Fruit fly (Drosophila melanogaster) whole organism, embryonic: ENCODE data around the gene kay.
A peak's percentile ranks its signal among the peaks of the same experiment; 100 is the strongest.

Experiments
- Abd-B ChIP-seq: fragments of 200-800 bp; sonication (Bioruptor generic); optimal IDR thresholded peaks from 2 replicates; lab custom pipeline; 2018; ENCODE audit warnings: missing biosample characterization, mild to moderate bottlenecking, missing genetic modification characterization, moderate library complexity
- CG10431 ChIP-seq: fragments of 200-800 bp; sonication (Bioruptor generic); optimal IDR thresholded peaks from 3 replicates; lab custom pipeline; 2018; ENCODE audit warnings: missing biosample characterization, mild to moderate bottlenecking, missing genetic modification characterization
- CG11247 ChIP-seq: fragments of 200-800 bp; sonication (Bioruptor generic); IDR thresholded peaks from 2 replicates; pipeline ENCODE4 v1.3.6; 2022; ENCODE audit warnings: missing biosample characterization, missing genetic modification characterization
- CG11723 ChIP-seq: fragments of 200-800 bp; sonication (Bioruptor generic); optimal IDR thresholded peaks from 2 replicates; lab custom pipeline; 2017; ENCODE audit warnings: missing biosample characterization, mild to moderate bottlenecking, missing genetic modification characterization
- CG12104 ChIP-seq: fragments of 200-800 bp; sonication (Bioruptor generic); optimal IDR thresholded peaks from 3 replicates; lab custom pipeline; 2016; ENCODE audit warnings: missing biosample characterization, missing genetic modification characterization
- CG12744 ChIP-seq: fragments of 200-800 bp; sonication (Bioruptor generic); optimal IDR thresholded peaks from 2 replicates; lab custom pipeline; 2016; ENCODE audit warnings: missing biosample characterization, missing genetic modification characterization
- CG13894 ChIP-seq: fragments of 200-800 bp; sonication (Bioruptor generic); optimal IDR thresholded peaks from 3 replicates; lab custom pipeline; 2018; ENCODE audit warnings: missing biosample characterization, mild to moderate bottlenecking, missing genetic modification characterization, moderate library complexity
- CG15011 ChIP-seq: fragments of 200-800 bp; sonication (Bioruptor generic); optimal IDR thresholded peaks from 3 replicates; lab custom pipeline; 2018; ENCODE audit warnings: missing biosample characterization, mild to moderate bottlenecking, missing genetic modification characterization
- CG15514 ChIP-seq: fragments of 200-800 bp; sonication (Bioruptor generic); optimal IDR thresholded peaks from 3 replicates; lab custom pipeline; 2017; ENCODE audit warnings: missing biosample characterization, missing genetic modification characterization, mild to moderate bottlenecking, moderate library complexity, missing genetic modification reagents
- CG15696 ChIP-seq: fragments of 200-800 bp; sonication (Bioruptor generic); optimal IDR thresholded peaks from 2 replicates; lab custom pipeline; 2019; ENCODE audit warnings: missing biosample characterization, mild to moderate bottlenecking, missing genetic modification characterization, moderate library complexity
- CG17186 ChIP-seq: fragments of 200-800 bp; sonication (Bioruptor generic); optimal IDR thresholded peaks from 3 replicates; lab custom pipeline; 2017; ENCODE audit warnings: missing biosample characterization, missing genetic modification reagents, missing genetic modification characterization
- CG17568 ChIP-seq: fragments of 200-800 bp; sonication (Bioruptor generic); optimal IDR thresholded peaks from 2 replicates; lab custom pipeline; 2018; ENCODE audit warnings: missing biosample characterization, mild to moderate bottlenecking, missing genetic modification characterization, moderate library complexity
- CG2120 ChIP-seq: fragments of 200-800 bp; sonication (Bioruptor generic); optimal IDR thresholded peaks from 3 replicates; lab custom pipeline; 2016; ENCODE audit warnings: missing biosample characterization, missing genetic modification characterization
- CG2202 ChIP-seq: fragments of 200-800 bp; sonication (Bioruptor generic); optimal IDR thresholded peaks from 2 replicates; lab custom pipeline; 2018; ENCODE audit warnings: missing biosample characterization, mild to moderate bottlenecking, missing genetic modification characterization
- CG34224 ChIP-seq: fragments of 200-800 bp; sonication (Bioruptor generic); IDR thresholded peaks from 3 replicates; pipeline ENCODE4 v1.3.6; 2022; ENCODE audit warnings: missing biosample characterization, missing genetic modification characterization; ENCODE audit not compliant: partially characterized antibody
- CG34376 ChIP-seq: fragments of 200-800 bp; sonication (Bioruptor generic); optimal IDR thresholded peaks from 2 replicates; lab custom pipeline; 2018; ENCODE audit warnings: missing biosample characterization, mild to moderate bottlenecking, missing genetic modification characterization
- CG4424 ChIP-seq: fragments of 200-800 bp; sonication (Bioruptor generic); optimal IDR thresholded peaks from 3 replicates; lab custom pipeline; 2016; ENCODE audit warnings: missing biosample characterization, missing genetic modification characterization
- CG6254 ChIP-seq: fragments of 200-800 bp; sonication (Bioruptor generic); optimal IDR thresholded peaks from 3 replicates; lab custom pipeline; 2017; ENCODE audit warnings: mild to moderate bottlenecking, missing biosample characterization, missing genetic modification reagents, missing genetic modification characterization
- CG6813 ChIP-seq: fragments of 200-800 bp; sonication (Bioruptor generic); optimal IDR thresholded peaks from 2 replicates; lab custom pipeline; 2017; ENCODE audit warnings: missing biosample characterization, missing genetic modification characterization, mild to moderate bottlenecking, moderate library complexity, missing genetic modification reagents
- CG7839 ChIP-seq: fragments of 200-800 bp; sonication (Bioruptor generic); optimal IDR thresholded peaks from 3 replicates; lab custom pipeline; 2018; ENCODE audit warnings: missing biosample characterization, mild to moderate bottlenecking, missing genetic modification characterization, moderate library complexity
- CG8359 ChIP-seq: fragments of 200-800 bp; sonication (Bioruptor generic); optimal IDR thresholded peaks from 2 replicates; lab custom pipeline; 2017; ENCODE audit warnings: missing biosample characterization, mild to moderate bottlenecking, missing genetic modification characterization, borderline replicate concordance
- CG8924 ChIP-seq: fragments of 200-800 bp; optimal IDR thresholded peaks from 3 replicates; lab custom pipeline; 2019; ENCODE audit warnings: missing biosample characterization, mild to moderate bottlenecking, missing genetic modification characterization, moderate library complexity
- CG9797 ChIP-seq: fragments of 200-800 bp; sonication (Bioruptor generic); optimal IDR thresholded peaks from 3 replicates; lab custom pipeline; 2018; ENCODE audit warnings: missing biosample characterization, mild to moderate bottlenecking, missing genetic modification characterization
- CHES-1-like ChIP-seq: fragments of 200-800 bp; sonication (Bioruptor generic); optimal IDR thresholded peaks from 2 replicates; lab custom pipeline; 2016; ENCODE audit warnings: missing biosample characterization, missing genetic modification characterization
- Lim3 ChIP-seq: fragments of 200-800 bp; sonication (Bioruptor generic); IDR thresholded peaks from 2 replicates; pipeline ENCODE4 v1.3.6; 2022; ENCODE audit warnings: missing biosample characterization, missing genetic modification characterization
- Meics ChIP-seq: fragments of 200-800 bp; sonication (Bioruptor generic); optimal IDR thresholded peaks from 2 replicates; lab custom pipeline; 2017; ENCODE audit warnings: missing biosample characterization, mild to moderate bottlenecking, missing genetic modification characterization
- Nf-YA ChIP-seq: fragments of 200-800 bp; sonication (Bioruptor generic); IDR thresholded peaks from 2 replicates; pipeline ENCODE4 v1.3.6; 2022; ENCODE audit warnings: missing biosample characterization, missing genetic modification characterization
- NfI ChIP-seq: fragments of 200-800 bp; sonication (Bioruptor generic); optimal IDR thresholded peaks from 3 replicates; lab custom pipeline; 2018; ENCODE audit warnings: missing biosample characterization, mild to moderate bottlenecking, missing genetic modification characterization, moderate library complexity
- Opbp ChIP-seq: fragments of 200-800 bp; sonication (Bioruptor generic); IDR thresholded peaks from 3 replicates; pipeline ENCODE4 v1.3.6; 2022; ENCODE audit warnings: missing biosample characterization, missing genetic modification characterization; ENCODE audit not compliant: partially characterized antibody
- PHDP ChIP-seq: fragments of 200-800 bp; sonication (Bioruptor generic); optimal IDR thresholded peaks from 3 replicates; lab custom pipeline; 2018; ENCODE audit warnings: missing biosample characterization, mild to moderate bottlenecking, missing genetic modification characterization, moderate library complexity
- Sox102F ChIP-seq: fragments of 200-800 bp; sonication (Bioruptor generic); optimal IDR thresholded peaks from 2 replicates; lab custom pipeline; 2018; ENCODE audit warnings: missing biosample characterization, mild to moderate bottlenecking, missing genetic modification characterization, moderate library complexity
- Trl ChIP-seq, 3 experiments: fragments of >200 bp in 2 of 3; fragments of 200-800 bp in 1 of 3; sonication (Bioruptor generic) in 1 of 3; optimal IDR thresholded peaks; 2 replicates in 1 of 3; 3 replicates in 2 of 3; lab custom pipeline; 2016 to 2017; ENCODE audit warnings: missing biosample characterization in 1 of 3, missing genetic modification characterization in 1 of 3
- YL-1 ChIP-seq: fragments of 200-800 bp; sonication (Bioruptor generic); optimal IDR thresholded peaks from 3 replicates; lab custom pipeline; 2017; ENCODE audit warnings: missing biosample characterization, mild to moderate bottlenecking, missing genetic modification characterization
- amos ChIP-seq: fragments of 200-800 bp; sonication (Bioruptor generic); IDR thresholded peaks from 2 replicates; pipeline ENCODE4 v1.3.6; 2022; ENCODE audit warnings: missing biosample characterization, missing genetic modification characterization; ENCODE audit not compliant: partially characterized antibody
- ap ChIP-seq: fragments of 200-800 bp; sonication (Bioruptor generic); IDR thresholded peaks from 2 replicates; pipeline ENCODE4 v1.3.6; 2022; ENCODE audit warnings: missing biosample characterization, missing genetic modification characterization
- bab2 ChIP-seq: fragments of 200-800 bp; sonication (Bioruptor generic); optimal IDR thresholded peaks from 2 replicates; lab custom pipeline; 2016; ENCODE audit warnings: missing biosample characterization, missing genetic modification characterization
- bcd ChIP-seq: fragments of 200-800 bp; sonication (Bioruptor generic); optimal IDR thresholded peaks from 2 replicates; lab custom pipeline; 2017; ENCODE audit warnings: missing biosample characterization, mild to moderate bottlenecking, missing genetic modification characterization
- cad ChIP-seq: fragments of >200 bp; optimal IDR thresholded peaks from 2 replicates; lab custom pipeline; 2017; ENCODE audit warnings: missing biosample characterization, missing genetic modification characterization
- cg ChIP-seq: fragments of 200-800 bp; sonication (Bioruptor generic); optimal IDR thresholded peaks from 3 replicates; lab custom pipeline; 2019; ENCODE audit warnings: missing biosample characterization, mild to moderate bottlenecking, missing genetic modification characterization, moderate library complexity
- dimm ChIP-seq: fragments of 200-800 bp; sonication (Bioruptor generic); IDR thresholded peaks from 2 replicates; pipeline ENCODE4 v1.3.6; 2022; ENCODE audit warnings: missing biosample characterization, missing genetic modification characterization
- dpn ChIP-seq, 2 experiments: fragments of 200-800 bp; sonication (Bioruptor generic); optimal IDR thresholded peaks; 3 replicates each; lab custom pipeline; 2016; ENCODE audit warnings: missing biosample characterization in 2 of 2, missing genetic modification characterization in 2 of 2
- fru ChIP-seq: fragments of >200 bp; optimal IDR thresholded peaks from 2 replicates; lab custom pipeline; 2017
- gce ChIP-seq: fragments of 200-800 bp; sonication (Bioruptor generic); IDR thresholded peaks from 3 replicates; pipeline ENCODE4 v1.3.6; 2022; ENCODE audit warnings: missing biosample characterization, missing genetic modification characterization
- gfzf ChIP-seq: fragments of 200-800 bp; sonication (Bioruptor generic); optimal IDR thresholded peaks from 2 replicates; lab custom pipeline; 2016; ENCODE audit warnings: missing biosample characterization, mild to moderate bottlenecking, missing genetic modification characterization, moderate library complexity
- org-1 ChIP-seq: fragments of 200-800 bp; sonication (Bioruptor generic); optimal IDR thresholded peaks from 2 replicates; lab custom pipeline; 2017; ENCODE audit warnings: missing biosample characterization, missing genetic modification characterization
- row ChIP-seq: fragments of 200-800 bp; sonication (Bioruptor generic); IDR thresholded peaks from 3 replicates; pipeline ENCODE4 v1.3.6; 2022; ENCODE audit warnings: missing biosample characterization, missing genetic modification characterization
- slp2 ChIP-seq: fragments of 200-800 bp; sonication (Bioruptor generic); optimal IDR thresholded peaks from 2 replicates; lab custom pipeline; 2016; ENCODE audit warnings: missing biosample characterization, missing genetic modification characterization
- trem ChIP-seq: fragments of 200-800 bp; optimal IDR thresholded peaks from 3 replicates; lab custom pipeline; 2019; ENCODE audit warnings: missing biosample characterization, mild to moderate bottlenecking, missing genetic modification characterization, moderate library complexity
- trh ChIP-seq: fragments of 200-800 bp; sonication (Bioruptor generic); optimal IDR thresholded peaks from 2 replicates; lab custom pipeline; 2016; ENCODE audit warnings: missing biosample characterization, missing genetic modification characterization
- tx ChIP-seq: fragments of 200-800 bp; sonication (Bioruptor generic); optimal IDR thresholded peaks from 2 replicates; lab custom pipeline; 2016; ENCODE audit warnings: missing biosample characterization, missing genetic modification characterization
- zfh2 ChIP-seq: fragments of 200-800 bp; sonication (Bioruptor generic); optimal IDR thresholded peaks from 2 replicates; lab custom pipeline; 2016; ENCODE audit warnings: missing biosample characterization, missing genetic modification characterization

kay gene

dm6 chr3R:29830925-29831324 is 65.1 kb downstream of the kay start (continued):
- TF ChIP-seq CG11723: peak; percentile 58
- no peak for TF ChIP-seq CG17568
- peak; percentile 40 for TF ChIP-seq CG15011
- no peak for TF ChIP-seq row (GFP tag; lab: Robert Waterston, UW)
- TF ChIP-seq CG9797 (GFP tag; lab: Kevin White, UChicago): no peak
- TF ChIP-seq CG7839: no peak
- peak; percentile 9 for TF ChIP-seq bab2
- TF ChIP-seq Trl (optimal IDR thresholded peaks at IDR 0.05; lab: Kevin White, UChicago): no peak
- no peak for TF ChIP-seq Trl (GFP tag; optimal IDR thresholded peaks at IDR 0.05; lab: Kevin White, UChicago)
- TF ChIP-seq trem (tag; lab: Kevin White, UChicago): peak; percentile 56
- TF ChIP-seq ap (GFP tag; lab: Robert Waterston, UW): no peak
- TF ChIP-seq cad: no peak
- peak; percentile 40 for TF ChIP-seq CG12104 (GFP tag; lab: Kevin White, UChicago)
- TF ChIP-seq gce: no peak
- peak; percentile 9 for TF ChIP-seq bcd (GFP tag; lab: Kevin White, UChicago)
- TF ChIP-seq cg (GFP tag; lab: Kevin White, UChicago): no peak
- TF ChIP-seq org-1: no peak
- no peak for TF ChIP-seq Abd-B (GFP tag; lab: Kevin White, UChicago)
- no peak for TF ChIP-seq tx (GFP tag; lab: Kevin White, UChicago)
- TF ChIP-seq dpn (GFP tag; optimal IDR thresholded peaks at IDR 0.05; lab: Kevin White, UChicago): no peak
- no peak for TF ChIP-seq CG2120 (GFP tag; lab: Kevin White, UChicago)
- peak; percentile 90 for TF ChIP-seq CG6813
- TF ChIP-seq YL-1 (GFP tag; lab: Kevin White, UChicago): no peak
- TF ChIP-seq CG15696: peak; percentile 95
- no peak for TF ChIP-seq NfI (GFP tag; lab: Kevin White, UChicago)
- TF ChIP-seq PHDP: no peak
- TF ChIP-seq CG34376: no peak
- TF ChIP-seq CHES-1-like (GFP tag; lab: Kevin White, UChicago): no peak
- TF ChIP-seq Nf-YA (GFP tag; lab: Robert Waterston, UW): no peak
- no peak for TF ChIP-seq amos
- no peak for TF ChIP-seq Opbp (GFP tag; lab: Robert Waterston, UW)
- peak; percentile 15 for TF ChIP-seq CG4424 (GFP tag; lab: Kevin White, UChicago)
- peak; percentile 63 for TF ChIP-seq CG8924 (tag; lab: Kevin White, UChicago)
- peak; percentile 19 for TF ChIP-seq Meics (GFP tag; lab: Kevin White, UChicago)
- TF ChIP-seq CG6254 (GFP tag; lab: Kevin White, UChicago): peak; percentile 66
- TF ChIP-seq CG13894 (tag; lab: Kevin White, UChicago): no peak
- TF ChIP-seq CG17186 (GFP tag; lab: Kevin White, UChicago): peak; percentile 29
- TF ChIP-seq CG2202 (tag; lab: Kevin White, UChicago): no peak
- no peak for TF ChIP-seq CG10431
- TF ChIP-seq Sox102F (GFP tag; lab: Kevin White, UChicago): no peak
- no peak for TF ChIP-seq slp2
- no peak for TF ChIP-seq zfh2 (GFP tag; lab: Kevin White, UChicago)
- TF ChIP-seq CG11247: no peak
- TF ChIP-seq dimm (GFP tag; lab: Robert Waterston, UW): no peak
- no peak for TF ChIP-seq Lim3 (GFP tag; lab: Robert Waterston, UW)
- no peak for TF ChIP-seq fru
- TF ChIP-seq gfzf: no peak
- TF ChIP-seq CG34224 (GFP tag; lab: Robert Waterston, UW): no peak
- no peak for TF ChIP-seq CG15514 (GFP tag; lab: Kevin White, UChicago)
- TF ChIP-seq trh (GFP tag; lab: Kevin White, UChicago): no peak
- TF ChIP-seq CG8359: peak; percentile 66
- TF ChIP-seq CG12744 (GFP tag; lab: Kevin White, UChicago): no peak
